Worm (Caenorhabditis elegans): Measurements from ENCODE around the gene H09F14.1.
A peak's percentile ranks its signal among the peaks of the same experiment; 100 is the strongest.

The H09F14.1 gene

DNA sequence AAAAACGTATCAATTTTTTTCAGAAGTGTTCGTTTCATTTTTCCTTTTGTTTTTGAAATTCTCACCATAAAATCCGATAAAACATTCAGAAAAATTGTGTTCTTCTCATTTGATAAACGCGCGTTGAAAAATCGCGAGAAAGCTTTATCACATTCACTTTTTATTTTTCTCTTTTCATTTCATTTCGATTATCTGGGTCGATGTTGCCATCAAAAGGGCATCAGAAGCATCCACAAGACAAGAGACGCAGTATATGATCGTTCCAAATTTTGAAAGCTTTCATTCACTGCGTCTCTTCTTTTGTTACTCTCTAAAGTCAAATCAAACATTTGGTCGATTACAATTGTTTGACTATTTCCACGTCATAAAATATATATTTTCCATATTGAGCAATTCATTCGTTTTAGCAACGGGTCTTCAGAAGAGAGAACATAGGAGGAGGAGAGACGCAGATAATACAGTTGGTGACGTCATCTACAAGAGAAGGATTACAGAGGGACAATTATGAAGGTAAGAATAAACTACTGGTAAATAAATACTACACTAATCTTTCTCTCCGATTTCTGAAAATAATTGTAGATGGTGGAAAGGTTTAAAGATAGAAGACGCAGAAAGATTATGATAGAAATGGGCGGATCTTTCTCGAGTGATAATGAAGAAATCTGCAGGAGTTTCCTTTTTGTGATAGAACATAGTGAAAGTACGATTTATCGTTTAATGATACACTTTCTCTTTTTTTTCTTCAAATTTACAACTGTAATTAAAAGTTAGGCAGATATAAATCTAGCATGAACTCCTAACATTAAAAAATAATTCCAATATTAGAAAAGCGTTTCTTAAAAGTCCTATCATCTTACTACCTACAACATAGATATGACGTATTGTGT, 13.1 kb downstream of the H09F14.1 start, which contains the start of gene H27A22.1:
Gene H27A22.1 (plus strand): TSS at position 505 of the 887 bp plus-strand sequence.
- TF ChIP-seq dao-5 (tag; optimal IDR thresholded peaks at IDR 0.05) (no peak), W03F9.2 (tag; optimal IDR thresholded peaks at IDR 0.05) (no peak), him-1 (tag; optimal IDR thresholded peaks at IDR 0.05) (no peak)

DNA sequence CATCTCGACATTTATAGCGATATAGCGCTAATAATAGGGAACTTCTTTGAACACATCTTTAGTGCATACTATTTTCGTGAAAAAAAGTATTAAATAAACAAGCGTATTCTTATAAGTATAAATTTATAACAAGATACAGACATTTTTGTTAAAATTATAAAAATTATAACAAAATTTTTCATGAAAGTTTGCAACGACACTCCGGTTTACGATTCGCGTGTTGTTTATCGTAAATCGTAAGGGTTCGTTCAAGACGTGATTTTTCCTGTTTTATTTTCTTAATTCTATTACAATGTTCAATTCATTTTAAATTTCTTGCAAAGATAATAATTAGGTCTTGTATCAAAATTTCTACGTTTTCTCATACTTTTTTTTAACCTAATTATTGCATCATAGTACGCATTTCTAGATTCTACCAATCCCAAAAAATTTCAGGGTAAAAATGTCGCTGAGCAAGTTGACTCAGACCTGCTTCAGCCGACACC, 16.7 kb downstream of the H09F14.1 start, which contains the start of gene scpl-4:
Gene scpl-4 (plus strand): TSS at position 435 of the 485 bp plus-strand sequence.
- TF ChIP-seq W03F9.2 (tag; optimal IDR thresholded peaks at IDR 0.05) (no peak), him-1 (tag; optimal IDR thresholded peaks at IDR 0.05) (no peak), dao-5 (tag; optimal IDR thresholded peaks at IDR 0.05) (no peak)

DNA sequence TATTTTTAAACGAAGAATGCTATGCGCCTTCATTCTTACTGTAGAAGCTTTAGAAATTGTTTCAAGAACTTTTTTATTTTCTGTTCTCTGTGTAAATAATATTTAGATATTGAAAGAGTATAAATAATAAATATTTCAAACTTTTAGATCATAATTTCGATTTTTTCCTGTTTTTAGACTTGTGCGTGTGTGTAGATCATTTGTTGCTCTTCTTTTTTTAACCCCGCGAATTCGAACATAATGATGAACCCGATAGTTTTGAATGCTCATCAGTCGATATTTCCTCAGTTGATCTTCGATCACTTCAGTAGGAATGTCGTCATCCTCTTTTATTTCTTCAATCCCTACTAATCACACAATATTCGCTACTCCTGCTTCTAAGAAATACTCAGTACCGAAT, 18.2 kb downstream of the H09F14.1 start, which contains the start of gene T21C9.13:
Gene T21C9.13 (plus strand): TSS at position 33 of the 400 bp plus-strand sequence.
- TF ChIP-seq W03F9.2 (tag; optimal IDR thresholded peaks at IDR 0.05) (no peak), dao-5 (tag; optimal IDR thresholded peaks at IDR 0.05) (no peak), him-1 (tag; optimal IDR thresholded peaks at IDR 0.05) (no peak)

- TF ChIP-seq dao-5 (tag; optimal IDR thresholded peaks at IDR 0.05) (no peak), W03F9.2 (tag; optimal IDR thresholded peaks at IDR 0.05) (no peak), him-1 (tag; optimal IDR thresholded peaks at IDR 0.05) (no peak)
These were observed 20.6 kb downstream of the H09F14.1 start, which contains the start of gene T21C9.11 for ce11 chrV:10594810-10595209. Gene T21C9.11, minus strand, starts transcription at chrV:10594910.

ce11 chrV:10592479-10592878, 22.9 kb downstream of the H09F14.1 start, which contains the start of gene T21C9.9:
Gene T21C9.9, minus strand, starts transcription at chrV:10592579.
- no peak for TF ChIP-seq him-1 (tag; optimal IDR thresholded peaks at IDR 0.05)
- no peak for TF ChIP-seq W03F9.2 (tag; optimal IDR thresholded peaks at IDR 0.05)
- no peak for TF ChIP-seq dao-5 (tag; optimal IDR thresholded peaks at IDR 0.05)

- TF ChIP-seq dao-5 (tag; optimal IDR thresholded peaks at IDR 0.05): no peak
- TF ChIP-seq W03F9.2 (tag; optimal IDR thresholded peaks at IDR 0.05): no peak
- no peak for TF ChIP-seq him-1 (tag; optimal IDR thresholded peaks at IDR 0.05)
These were observed 25.4 kb downstream of the H09F14.1 start, which contains the start of gene ttr-23 for ce11 chrV:10589774-10590528. Gene ttr-23, minus strand, starts transcription at chrV:10589860.

- TF ChIP-seq W03F9.2 (tag; optimal IDR thresholded peaks at IDR 0.05) (no peak), dao-5 (tag; optimal IDR thresholded peaks at IDR 0.05) (no peak), him-1 (tag; optimal IDR thresholded peaks at IDR 0.05) (no peak)
These were observed 26.7 kb downstream of the H09F14.1 start, which contains the start of gene srg-32 for ce11 chrV:10588694-10589093. Gene srg-32, minus strand, starts transcription at chrV:10588794.

- TF ChIP-seq dao-5 (tag; optimal IDR thresholded peaks at IDR 0.05): no peak
- no peak for TF ChIP-seq him-1 (tag; optimal IDR thresholded peaks at IDR 0.05)
- TF ChIP-seq W03F9.2 (tag; optimal IDR thresholded peaks at IDR 0.05): no peak
These were observed 33.5 kb downstream of the H09F14.1 start, which contains the start of gene T21C9.6 for ce11 chrV:10581837-10582300. Gene T21C9.6, plus strand, starts transcription at chrV:10581887.

DNA sequence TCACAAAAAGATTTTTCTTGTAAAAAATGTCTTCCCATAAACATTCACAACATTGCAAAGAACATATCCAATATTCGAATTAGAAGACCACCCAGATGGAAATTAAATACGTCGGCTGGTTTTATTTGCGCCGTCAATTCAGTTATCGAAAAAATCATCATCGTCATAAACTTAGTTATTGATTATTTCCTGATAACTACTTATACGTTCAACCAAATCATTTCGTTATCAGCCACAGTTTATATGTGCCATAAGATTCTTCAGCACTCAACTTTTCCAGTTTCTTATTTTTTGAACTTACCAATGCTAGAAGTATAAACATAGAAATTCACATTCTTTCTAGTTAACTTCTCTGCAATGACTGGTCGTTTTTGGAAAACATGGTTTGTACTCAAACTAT, 34.8 kb downstream of the H09F14.1 start:
- no peak for TF ChIP-seq dao-5 (tag; optimal IDR thresholded peaks at IDR 0.05)
- TF ChIP-seq W03F9.2 (tag; optimal IDR thresholded peaks at IDR 0.05): no peak
- TF ChIP-seq him-1 (tag; optimal IDR thresholded peaks at IDR 0.05): no peak

DNA sequence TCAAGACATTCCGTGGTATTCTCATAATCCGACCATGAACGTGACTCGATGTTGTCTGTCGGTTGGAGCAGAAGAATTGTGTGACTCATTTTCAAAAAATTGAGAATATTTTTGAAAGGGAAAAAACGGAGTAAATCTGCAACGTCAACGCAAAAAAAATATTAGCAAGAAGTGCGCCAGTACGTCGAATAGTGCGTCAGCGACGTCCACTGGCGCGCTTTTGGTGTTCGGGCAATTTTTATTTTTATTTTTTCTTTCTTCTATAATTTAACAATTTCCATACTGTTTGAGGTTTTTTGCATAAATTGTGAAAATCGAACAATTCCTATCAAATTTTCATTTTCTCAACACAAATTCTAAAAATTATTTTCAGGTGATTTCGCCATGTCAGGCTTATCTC, 36.5 kb downstream of the H09F14.1 start, which contains the start of the genes erh-1 and lpd-9:
Gene erh-1 (minus strand): TSS at position 204 of the 400 bp plus-strand sequence.
Gene lpd-9 (plus strand): TSS at position 368 of the 400 bp plus-strand sequence.
- no peak for TF ChIP-seq dao-5 (tag; optimal IDR thresholded peaks at IDR 0.05)
- TF ChIP-seq W03F9.2 (tag; optimal IDR thresholded peaks at IDR 0.05): peak; percentile 76
- no peak for TF ChIP-seq him-1 (tag; optimal IDR thresholded peaks at IDR 0.05)

DNA sequence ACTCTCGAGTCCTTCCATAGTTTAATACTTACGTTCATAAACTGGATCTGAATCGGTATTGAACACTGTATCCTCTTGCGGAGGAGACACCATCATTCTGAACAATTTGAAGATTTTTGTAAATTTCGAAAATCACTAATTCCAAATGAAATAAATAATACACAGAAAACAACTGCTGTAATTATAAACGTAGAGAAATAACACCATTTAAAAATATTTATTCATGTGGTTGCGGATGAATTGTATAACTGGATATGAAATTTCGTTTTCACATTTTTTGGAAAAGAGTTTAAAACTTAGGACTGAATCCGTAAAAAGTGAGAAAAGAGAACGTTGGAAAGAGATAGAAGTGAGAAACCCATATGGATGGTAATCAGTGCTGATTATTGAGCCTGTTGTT, 37.2 kb downstream of the H09F14.1 start, which contains the start of gene mics-1:
Gene mics-1 (minus strand): TSS at position 101 of the 400 bp plus-strand sequence.
- no peak for TF ChIP-seq dao-5 (tag; optimal IDR thresholded peaks at IDR 0.05)
- TF ChIP-seq him-1 (tag; optimal IDR thresholded peaks at IDR 0.05): no peak
- TF ChIP-seq W03F9.2 (tag; optimal IDR thresholded peaks at IDR 0.05): no peak

- no peak for TF ChIP-seq dao-5 (tag; optimal IDR thresholded peaks at IDR 0.05)
- no peak for TF ChIP-seq W03F9.2 (tag; optimal IDR thresholded peaks at IDR 0.05)
- TF ChIP-seq him-1 (tag; optimal IDR thresholded peaks at IDR 0.05): no peak
These were observed 39.1 kb downstream of the H09F14.1 start, which contains the start of gene vps-54 for ce11 chrV:10576319-10576718. Gene vps-54, minus strand, starts transcription at chrV:10576419.

DNA sequence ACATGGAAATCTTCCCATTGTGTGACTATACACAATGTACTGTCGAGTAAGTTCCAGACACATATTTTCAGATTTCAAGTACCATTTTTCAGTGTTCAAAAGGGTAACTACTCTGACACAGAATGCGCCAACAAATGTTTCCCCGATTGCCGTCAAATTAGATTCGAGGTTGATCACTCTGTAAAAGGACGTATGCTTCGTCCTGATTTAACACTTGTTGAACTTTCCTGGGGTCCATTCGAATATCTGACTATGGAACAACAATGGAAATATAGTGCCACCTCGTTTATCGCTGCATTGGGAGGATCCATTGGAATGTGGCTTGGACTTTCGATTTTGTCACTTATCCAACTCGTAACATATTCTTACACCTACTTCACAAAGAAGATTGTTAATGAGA, 41.2 kb downstream of the H09F14.1 start:
- TF ChIP-seq W03F9.2 (tag; optimal IDR thresholded peaks at IDR 0.05): no peak
- no peak for TF ChIP-seq dao-5 (tag; optimal IDR thresholded peaks at IDR 0.05)
- no peak for TF ChIP-seq him-1 (tag; optimal IDR thresholded peaks at IDR 0.05)
